Fruit fly (Drosophila melanogaster): ENCODE results near the gene nullo.

Gene nullo

DNA sequence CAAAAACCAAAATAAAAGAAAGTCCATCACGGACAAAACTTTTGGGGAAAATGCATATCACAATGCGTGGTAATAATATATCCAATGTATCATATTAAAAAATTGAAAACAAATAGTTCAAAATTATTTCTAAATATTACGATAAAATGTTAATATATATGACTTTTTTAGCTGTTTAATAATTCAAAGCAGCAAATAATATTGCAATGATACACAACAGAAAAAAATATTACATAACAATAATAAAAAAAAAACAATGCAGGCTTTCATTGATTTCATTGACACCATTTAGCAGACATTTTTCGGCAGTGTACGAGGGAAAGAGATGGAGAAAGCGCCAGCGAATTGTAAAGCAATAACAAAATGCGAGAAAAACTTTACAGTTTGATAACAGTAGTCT is 45.6 kb downstream of the nullo start (continued):
- TF ChIP-seq vnd (GFP tag; IDR thresholded peaks at IDR 0.05; ENCODE audit: partially characterized antibody), result no peak
- no peak for TF ChIP-seq CG2875 (GFP tag; optimal IDR thresholded peaks at IDR 0.05)
- peak; percentile 31 for TF ChIP-seq ewg (GFP tag; optimal IDR thresholded peaks at IDR 0.05)
- TF ChIP-seq Atf6 (GFP tag; IDR thresholded peaks at IDR 0.05), result no peak
- TF ChIP-seq CG31365 (tag; optimal IDR thresholded peaks at IDR 0.05), result no peak
- no peak for TF ChIP-seq dimm (GFP tag; IDR thresholded peaks at IDR 0.05)
- no peak for TF ChIP-seq CG7928 (GFP tag; optimal IDR thresholded peaks at IDR 0.05)
- no peak for TF ChIP-seq gfzf (GFP tag; optimal IDR thresholded peaks at IDR 0.05)
- TF ChIP-seq psq (GFP tag; optimal IDR thresholded peaks at IDR 0.05), result no peak
- TF ChIP-seq br (optimal IDR thresholded peaks at IDR 0.05), result no peak
- no peak for TF ChIP-seq crp (GFP tag; optimal IDR thresholded peaks at IDR 0.05)
- no peak for TF ChIP-seq ash1 (GFP tag; optimal IDR thresholded peaks at IDR 0.05)
- no peak for TF ChIP-seq Bgb (GFP tag; IDR thresholded peaks at IDR 0.05; ENCODE audit: partially characterized antibody)
- no peak for TF ChIP-seq Gsc (GFP tag; IDR thresholded peaks at IDR 0.05)
- TF ChIP-seq gem (tag; optimal IDR thresholded peaks at IDR 0.05), result peak; percentile 80
- TF ChIP-seq zen2 (GFP tag; IDR thresholded peaks at IDR 0.05; ENCODE audit: partially characterized antibody), result no peak
- TF ChIP-seq Lpt (GFP tag; optimal IDR thresholded peaks at IDR 0.05), result no peak
- TF ChIP-seq Atf3 (GFP tag; optimal IDR thresholded peaks at IDR 0.05), result no peak
- TF ChIP-seq fd3F (GFP tag; optimal IDR thresholded peaks at IDR 0.05), result no peak
- TF ChIP-seq CG14860 (GFP tag; IDR thresholded peaks at IDR 0.05; ENCODE audit: partially characterized antibody), result no peak
- TF ChIP-seq CG7357 (GFP tag; IDR thresholded peaks at IDR 0.05), result no peak
- no peak for TF ChIP-seq gt (GFP tag; IDR thresholded peaks at IDR 0.05)
- TF ChIP-seq CG4404 (GFP tag; IDR thresholded peaks at IDR 0.05), result no peak
- peak; percentile 43; the same call in 1 of the 2 replicates for TF ChIP-seq Ptx1 (GFP tag; IDR thresholded peaks at IDR 0.05)
- TF ChIP-seq peb (GFP tag; IDR thresholded peaks at IDR 0.05), result no peak
- TF ChIP-seq insv (GFP tag; optimal IDR thresholded peaks at IDR 0.05), result no peak
- no peak for TF ChIP-seq MBD-R2 (GFP tag; IDR thresholded peaks at IDR 0.05)
- no peak for TF ChIP-seq CG15011 (GFP tag; optimal IDR thresholded peaks at IDR 0.05)
- TF ChIP-seq CG4328 (GFP tag; optimal IDR thresholded peaks at IDR 0.05), result no peak
- peak; percentile 49 for TF ChIP-seq CG7839 (tag; optimal IDR thresholded peaks at IDR 0.05)
- TF ChIP-seq CG16815 (GFP tag; optimal IDR thresholded peaks at IDR 0.05), result no peak
- no peak for TF ChIP-seq ssp (GFP tag; IDR thresholded peaks at IDR 0.05)
- no peak for TF ChIP-seq hb (GFP tag; IDR thresholded peaks at IDR 0.05; ENCODE audit: partially characterized antibody)
- no peak for TF ChIP-seq Kr (GFP tag; optimal IDR thresholded peaks at IDR 0.05)
- peak; percentile 11 for TF ChIP-seq CG12104 (GFP tag; optimal IDR thresholded peaks at IDR 0.05)
- TF ChIP-seq CG5953 (GFP tag; IDR thresholded peaks at IDR 0.05), result 0 out of 2 replicates have a peak, but pooled peaks have one; percentile 31
- no peak for TF ChIP-seq GATAe (GFP tag; conservative IDR thresholded peaks at IDR 0.05)
- no peak for TF ChIP-seq CG4854 (GFP tag; optimal IDR thresholded peaks at IDR 0.05)
- no peak for TF ChIP-seq Dad (GFP tag; optimal IDR thresholded peaks at IDR 0.05)
- TF ChIP-seq ftz-f1 (GFP tag; optimal IDR thresholded peaks at IDR 0.05), result no peak
- TF ChIP-seq Mrtf (GFP tag; IDR thresholded peaks at IDR 0.05), result no peak
- peak; percentile 23 for TF ChIP-seq CG4707 (GFP tag; optimal IDR thresholded peaks at IDR 0.05)
- TF ChIP-seq CG14050 (GFP tag; IDR thresholded peaks at IDR 0.05), result no peak
- TF ChIP-seq salm (tag; optimal IDR thresholded peaks at IDR 0.05), result peak; percentile 3
- TF ChIP-seq HHEX (GFP tag; optimal IDR thresholded peaks at IDR 0.05), result peak; percentile 1
- peak; percentile 34; the same call in 1 of the 2 replicates for TF ChIP-seq slbo (GFP tag; IDR thresholded peaks at IDR 0.05)
- TF ChIP-seq Meics (GFP tag; optimal IDR thresholded peaks at IDR 0.05), result no peak
- TF ChIP-seq CG8765 (GFP tag; IDR thresholded peaks at IDR 0.05), result no peak
- TF ChIP-seq CG10321 (GFP tag; IDR thresholded peaks at IDR 0.05), result no peak
- no peak for TF ChIP-seq NC2α (GFP tag; optimal IDR thresholded peaks at IDR 0.05)
- TF ChIP-seq Ravus (GFP tag; IDR thresholded peaks at IDR 0.05), result no peak
- TF ChIP-seq mirr (GFP tag; optimal IDR thresholded peaks at IDR 0.05), result no peak
